Fruit fly (Drosophila melanogaster) whole organism, embryonic: ENCODE measurements around the gene CG17929.

Source experiments
- B-H2 ChIP-seq: fragments of 200-800 bp; sonication (Bioruptor generic); optimal IDR thresholded peaks from 2 replicates; lab custom pipeline; 2018; ENCODE audit warnings: missing biosample characterization, mild to moderate bottlenecking, missing genetic modification characterization
- Bgb ChIP-seq: fragments of 200-800 bp; sonication (Bioruptor generic); IDR thresholded peaks from 2 replicates; pipeline ENCODE4 v1.3.6; 2022; ENCODE audit warnings: missing biosample characterization, missing genetic modification characterization; ENCODE audit not compliant: partially characterized antibody
- CG13123 ChIP-seq: fragments of 200-800 bp; sonication (Bioruptor generic); optimal IDR thresholded peaks from 2 replicates; lab custom pipeline; 2016; ENCODE audit warnings: missing biosample characterization, missing genetic modification characterization
- CG13287 ChIP-seq: fragments of 200-800 bp; sonication (Bioruptor generic); IDR thresholded peaks from 2 replicates; pipeline ENCODE4 v1.3.6; 2022; ENCODE audit warnings: missing biosample characterization, missing genetic modification characterization; ENCODE audit not compliant: partially characterized antibody
- CG1603 ChIP-seq: fragments of 200-800 bp; sonication (Bioruptor generic); optimal IDR thresholded peaks from 2 replicates; lab custom pipeline; 2019; ENCODE audit warnings: missing biosample characterization, mild to moderate bottlenecking, missing genetic modification characterization, moderate library complexity
- CG16813 ChIP-seq: fragments of 200-800 bp; sonication (Bioruptor generic); IDR thresholded peaks from 3 replicates; pipeline ENCODE4 v1.3.6; 2022; ENCODE audit warnings: missing biosample characterization, missing genetic modification characterization; ENCODE audit not compliant: partially characterized antibody
- CG17829 ChIP-seq: fragments of 200-800 bp; optimal IDR thresholded peaks from 2 replicates; lab custom pipeline; 2019; ENCODE audit warnings: missing biosample characterization, mild to moderate bottlenecking, missing genetic modification characterization, moderate library complexity
- CG18599 ChIP-seq: fragments of 200-800 bp; sonication (Bioruptor generic); optimal IDR thresholded peaks from 3 replicates; lab custom pipeline; 2017; ENCODE audit warnings: missing biosample characterization, missing genetic modification characterization, mild to moderate bottlenecking, moderate library complexity, missing genetic modification reagents
- CG2120 ChIP-seq: fragments of 200-800 bp; sonication (Bioruptor generic); optimal IDR thresholded peaks from 3 replicates; lab custom pipeline; 2016; ENCODE audit warnings: missing biosample characterization, missing genetic modification characterization
- CG2712 ChIP-seq: fragments of 200-800 bp; optimal IDR thresholded peaks from 3 replicates; lab custom pipeline; 2019; ENCODE audit warnings: missing biosample characterization, mild to moderate bottlenecking, missing genetic modification characterization, moderate library complexity
- CG31365 ChIP-seq: fragments of 200-800 bp; sonication (Bioruptor generic); optimal IDR thresholded peaks from 2 replicates; lab custom pipeline; 2018; ENCODE audit warnings: missing biosample characterization, mild to moderate bottlenecking, missing genetic modification characterization
- CG42726 ChIP-seq: fragments of 200-800 bp; sonication (Bioruptor generic); IDR thresholded peaks from 2 replicates; pipeline ENCODE4 v1.3.6; 2022; ENCODE audit warnings: missing biosample characterization, missing genetic modification characterization; ENCODE audit not compliant: partially characterized antibody
- CG4360 ChIP-seq: fragments of 200-800 bp; sonication (Bioruptor generic); IDR thresholded peaks from 2 replicates; pipeline ENCODE4 v1.3.6; 2022; ENCODE audit warnings: missing biosample characterization, missing genetic modification characterization
- CG43689 ChIP-seq: fragments of 200-800 bp; sonication (Bioruptor generic); IDR thresholded peaks from 2 replicates; pipeline ENCODE4 v1.3.6; 2022; ENCODE audit warnings: missing biosample characterization, missing genetic modification characterization
- CG9797 ChIP-seq: fragments of 200-800 bp; sonication (Bioruptor generic); optimal IDR thresholded peaks from 3 replicates; lab custom pipeline; 2018; ENCODE audit warnings: missing biosample characterization, mild to moderate bottlenecking, missing genetic modification characterization
- CTCF ChIP-seq: fragments of 200-800 bp; sonication (Bioruptor generic); optimal IDR thresholded peaks from 2 replicates; lab custom pipeline; 2017; ENCODE audit warnings: missing biosample characterization, mild to moderate bottlenecking, missing genetic modification characterization, moderate library complexity
- D ChIP-seq, 2 experiments: fragments of 200-800 bp in 1 of 2; fragments of >200 bp in 1 of 2; sonication (Bioruptor generic) in 1 of 2; optimal IDR thresholded peaks; 2 replicates in 1 of 2; 3 replicates in 1 of 2; lab custom pipeline; 2017; ENCODE audit warnings: mild to moderate bottlenecking in 1 of 2, missing biosample characterization in 1 of 2, missing genetic modification characterization in 1 of 2, missing genetic modification reagents in 1 of 2
- Dp ChIP-seq: fragments of 200-800 bp; sonication (Bioruptor generic); optimal IDR thresholded peaks from 2 replicates; lab custom pipeline; 2018; ENCODE audit warnings: missing biosample characterization, mild to moderate bottlenecking, missing genetic modification characterization, moderate library complexity
- E2f2 ChIP-seq: fragments of 200-800 bp; sonication (Bioruptor generic); IDR thresholded peaks from 2 replicates; pipeline ENCODE4 v1.3.6; 2022; ENCODE audit warnings: missing biosample characterization, missing genetic modification characterization
- Ets97D ChIP-seq: fragments of 200-800 bp; sonication (Bioruptor generic); optimal IDR thresholded peaks from 3 replicates; lab custom pipeline; 2016; ENCODE audit warnings: missing biosample characterization, missing genetic modification characterization
- Hr39 ChIP-seq: fragments of >200 bp; optimal IDR thresholded peaks from 2 replicates; lab custom pipeline; 2017
- Lhr ChIP-seq: fragments of 200-800 bp; sonication (Bioruptor generic); optimal IDR thresholded peaks from 3 replicates; lab custom pipeline; 2017; ENCODE audit warnings: mild to moderate bottlenecking, missing biosample characterization, missing genetic modification reagents, missing genetic modification characterization
- Mad ChIP-seq: fragments of 200-800 bp; sonication (Bioruptor generic); optimal IDR thresholded peaks from 2 replicates; lab custom pipeline; 2016; ENCODE audit warnings: missing biosample characterization, missing genetic modification characterization
- Med ChIP-seq: fragments of 200-800 bp; sonication (Bioruptor generic); peaks from one replicate; lab custom pipeline; 2016; ENCODE audit warnings: missing biosample characterization, missing genetic modification characterization, mild to moderate bottlenecking, inconsistent platforms, moderate library complexity
- Myb ChIP-seq: fragments of 200-800 bp; sonication (Bioruptor generic); optimal IDR thresholded peaks from 2 replicates; lab custom pipeline; 2016; ENCODE audit warnings: missing biosample characterization, missing genetic modification characterization
- Nf-YB ChIP-seq: fragments of 200-800 bp; sonication (Bioruptor generic); optimal IDR thresholded peaks from 3 replicates; lab custom pipeline; 2019; ENCODE audit warnings: missing biosample characterization, mild to moderate bottlenecking, missing genetic modification characterization, moderate library complexity
- Pdp1 ChIP-seq, 2 experiments: fragments of 200-800 bp; sonication (Bioruptor generic); optimal IDR thresholded peaks; 3 replicates each; lab custom pipeline; 2016; ENCODE audit warnings: missing biosample characterization in 2 of 2, missing genetic modification characterization in 2 of 2, mild to moderate bottlenecking in 1 of 2, moderate library complexity in 1 of 2
- Sox100B ChIP-seq: fragments of 200-800 bp; sonication (Bioruptor generic); optimal IDR thresholded peaks from 3 replicates; lab custom pipeline; 2018; ENCODE audit warnings: missing biosample characterization, mild to moderate bottlenecking, missing genetic modification characterization
- Sry-δ ChIP-seq: fragments of 200-800 bp; sonication (Bioruptor generic); optimal IDR thresholded peaks from 2 replicates; lab custom pipeline; 2016; ENCODE audit warnings: missing biosample characterization, missing genetic modification characterization
- YL-1 ChIP-seq: fragments of 200-800 bp; sonication (Bioruptor generic); optimal IDR thresholded peaks from 3 replicates; lab custom pipeline; 2017; ENCODE audit warnings: missing biosample characterization, mild to moderate bottlenecking, missing genetic modification characterization
- amos ChIP-seq: fragments of 200-800 bp; sonication (Bioruptor generic); IDR thresholded peaks from 2 replicates; pipeline ENCODE4 v1.3.6; 2022; ENCODE audit warnings: missing biosample characterization, missing genetic modification characterization; ENCODE audit not compliant: partially characterized antibody
- ato ChIP-seq: fragments of 200-800 bp; sonication (Bioruptor generic); IDR thresholded peaks from 2 replicates; pipeline ENCODE4 v1.3.6; 2022; ENCODE audit warnings: missing biosample characterization, missing genetic modification characterization; ENCODE audit not compliant: partially characterized antibody
- bbx ChIP-seq: fragments of 200-800 bp; sonication (Bioruptor generic); IDR thresholded peaks from 2 replicates; pipeline ENCODE4 v1.3.6; 2022; ENCODE audit warnings: missing biosample characterization, missing genetic modification characterization; ENCODE audit not compliant: partially characterized antibody
- bigmax ChIP-seq: fragments of 200-800 bp; sonication (Bioruptor generic); optimal IDR thresholded peaks from 2 replicates; lab custom pipeline; 2018; ENCODE audit warnings: missing biosample characterization, mild to moderate bottlenecking, missing genetic modification characterization
- caup ChIP-seq: fragments of 200-800 bp; sonication (Bioruptor generic); optimal IDR thresholded peaks from 3 replicates; lab custom pipeline; 2017; ENCODE audit warnings: missing biosample characterization, mild to moderate bottlenecking, missing genetic modification characterization, moderate library complexity; ENCODE audit not compliant: severe bottlenecking
- chif ChIP-seq, 2 experiments: fragments of 200-800 bp; sonication (Bioruptor generic); optimal IDR thresholded peaks; 3 replicates each; lab custom pipeline; 2016; ENCODE audit warnings: missing biosample characterization in 2 of 2, missing genetic modification characterization in 2 of 2
- crol ChIP-seq: fragments of 200-800 bp; sonication (Bioruptor generic); IDR thresholded peaks from 2 replicates; pipeline ENCODE4 v1.3.6; 2022; ENCODE audit warnings: missing biosample characterization, missing genetic modification characterization
- danr ChIP-seq: fragments of 200-800 bp; sonication (Bioruptor generic); IDR thresholded peaks from 2 replicates; pipeline ENCODE4 v1.3.6; 2022; ENCODE audit warnings: missing biosample characterization, missing genetic modification characterization
- dimm ChIP-seq: fragments of 200-800 bp; sonication (Bioruptor generic); IDR thresholded peaks from 2 replicates; pipeline ENCODE4 v1.3.6; 2022; ENCODE audit warnings: missing biosample characterization, missing genetic modification characterization
- esg ChIP-seq: fragments of 200-800 bp; sonication (Bioruptor generic); conservative IDR thresholded peaks from 2 replicates; pipeline ENCODE4 v1.3.6; 2022; ENCODE audit warnings: missing biosample characterization, missing genetic modification characterization
- fd96Cb ChIP-seq: fragments of 200-800 bp; sonication (Bioruptor generic); optimal IDR thresholded peaks from 2 replicates; lab custom pipeline; 2018; ENCODE audit warnings: missing biosample characterization, mild to moderate bottlenecking, missing genetic modification characterization, moderate library complexity
- knrl ChIP-seq: fragments of 200-800 bp; sonication (Bioruptor generic); IDR thresholded peaks from 3 replicates; pipeline ENCODE4 v1.3.6; 2022; ENCODE audit warnings: missing biosample characterization, missing genetic modification characterization; ENCODE audit not compliant: partially characterized antibody
- pita ChIP-seq: fragments of 200-800 bp; sonication (Bioruptor generic); optimal IDR thresholded peaks from 2 replicates; lab custom pipeline; 2017; ENCODE audit warnings: missing biosample characterization, mild to moderate bottlenecking, missing genetic modification characterization
- row ChIP-seq: fragments of 200-800 bp; sonication (Bioruptor generic); IDR thresholded peaks from 3 replicates; pipeline ENCODE4 v1.3.6; 2022; ENCODE audit warnings: missing biosample characterization, missing genetic modification characterization
- shn ChIP-seq: fragments of 200-800 bp; sonication (Bioruptor generic); optimal IDR thresholded peaks from 3 replicates; lab custom pipeline; 2016; ENCODE audit warnings: missing biosample characterization, missing genetic modification characterization
- sr ChIP-seq: fragments of 200-800 bp; sonication (Bioruptor generic); IDR thresholded peaks from 3 replicates; pipeline ENCODE4 v1.3.6; 2022; ENCODE audit warnings: missing biosample characterization, missing genetic modification characterization
- stc ChIP-seq: fragments of 200-800 bp; sonication (Bioruptor generic); IDR thresholded peaks from 2 replicates; pipeline ENCODE4 v1.3.6; 2022; ENCODE audit warnings: missing biosample characterization, missing genetic modification characterization
- stwl ChIP-seq: fragments of 200-800 bp; sonication (Bioruptor generic); optimal IDR thresholded peaks from 3 replicates; lab custom pipeline; 2018; ENCODE audit warnings: missing biosample characterization, mild to moderate bottlenecking, missing genetic modification characterization, moderate library complexity
- tgo ChIP-seq: fragments of 200-800 bp; sonication (Bioruptor generic); IDR thresholded peaks from 3 replicates; pipeline ENCODE4 v1.3.6; 2022; ENCODE audit warnings: missing biosample characterization, missing genetic modification characterization
- vvl ChIP-seq: fragments of 200-800 bp; sonication (Bioruptor generic); IDR thresholded peaks from 2 replicates; pipeline ENCODE4 v1.3.6; 2022; ENCODE audit warnings: missing biosample characterization, missing genetic modification characterization

CG17929 gene

dm6 chr3R:16351044-16351443 is 25.8 kb downstream of the CG17929 start:
- TF ChIP-seq Pdp1 (GFP tag; optimal IDR thresholded peaks at IDR 0.05; lab: Kevin White, UChicago) (peak in 1 of 2 experiments; percentile 58), CG18599 (GFP tag; lab: Kevin White, UChicago) (no peak), ato (GFP tag; lab: Robert Waterston, UW) (no peak), Hr39 (lab: Kevin White, UChicago) (no peak), CG4360 (no peak), Myb (peak; percentile 21), dimm (no peak), CG9797 (GFP tag; lab: Kevin White, UChicago) (no peak), fd96Cb (tag; lab: Kevin White, UChicago) (no peak), CG42726 (peak; percentile 58; the same call in 1 of the 2 replicates), bigmax (no peak), B-H2 (GFP tag; lab: Kevin White, UChicago) (no peak), Sox100B (GFP tag; lab: Kevin White, UChicago) (no peak), CG2120 (GFP tag; lab: Kevin White, UChicago) (peak; percentile 9), CG2712 (tag; lab: Kevin White, UChicago) (peak; percentile 22), sr (GFP tag; lab: Robert Waterston, UW) (0 out of 3 replicates have a peak, but pooled peaks have one; percentile 7), shn (GFP tag; lab: Kevin White, UChicago) (no peak), Nf-YB (GFP tag; lab: Kevin White, UChicago) (no peak), CG13123 (GFP tag; lab: Kevin White, UChicago) (no peak), CG13287 (GFP tag; lab: Robert Waterston, UW) (peak; percentile 19; the same call in 1 of the 2 replicates), D (optimal IDR thresholded peaks at IDR 0.05; lab: Kevin White, UChicago) (no peak), D (GFP tag; optimal IDR thresholded peaks at IDR 0.05; lab: Kevin White, UChicago) (no peak), Lhr (GFP tag; lab: Kevin White, UChicago) (peak; percentile 24), tgo (GFP tag; lab: Robert Waterston, UW) (no peak), vvl (GFP tag; lab: Robert Waterston, UW) (peak; percentile 41; the same call in 1 of the 2 replicates), Med (GFP tag; lab: Kevin White, UChicago) (peak; percentile 68), knrl (GFP tag; lab: Robert Waterston, UW) (peak; percentile 42; the same call in 1 of the 3 replicates), CG16813 (GFP tag; lab: Robert Waterston, UW) (peak; percentile 51; the same call in 2 of the 3 replicates), Ets97D (GFP tag; lab: Kevin White, UChicago) (peak; percentile 2), danr (GFP tag; lab: Robert Waterston, UW) (no peak), chif (GFP tag; optimal IDR thresholded peaks at IDR 0.05; lab: Kevin White, UChicago) (no peak), E2f2 (GFP tag; lab: Robert Waterston, UW) (peak; percentile 16; the same call in 1 of the 2 replicates), CTCF (GFP tag; lab: Kevin White, UChicago) (peak; percentile 85), CG43689 (GFP tag; lab: Robert Waterston, UW) (no peak), esg (GFP tag; lab: Robert Waterston, UW) (no peak), crol (GFP tag; lab: Robert Waterston, UW) (no peak), stwl (peak; percentile 37), Mad (GFP tag; lab: Kevin White, UChicago) (no peak), stc (GFP tag; lab: Robert Waterston, UW) (no peak), Bgb (peak; percentile 77), CG17829 (tag; lab: Kevin White, UChicago) (peak; percentile 9), CG31365 (tag; lab: Kevin White, UChicago) (no peak), caup (GFP tag; lab: Kevin White, UChicago) (no peak), bbx (peak; percentile 21; the same call in 1 of the 2 replicates), amos (GFP tag; lab: Robert Waterston, UW) (peak; percentile 70), Sry-δ (GFP tag; lab: Kevin White, UChicago) (peak; percentile 36), pita (GFP tag; lab: Kevin White, UChicago) (peak; percentile 83), Dp (GFP tag; lab: Kevin White, UChicago) (peak; percentile 10), YL-1 (no peak), row (no peak), CG1603 (peak; percentile 16)
